Fruit fly (Drosophila melanogaster): ENCODE data around the gene CG42327.

dm6 chr3R:11665508-11665907, 9.6 kb downstream of the CG42327 start:
- TF ChIP-seq CG1792 (GFP tag; optimal IDR thresholded peaks at IDR 0.05) (no peak), ac (GFP tag; optimal IDR thresholded peaks at IDR 0.05) (no peak), kay (GFP tag; optimal IDR thresholded peaks at IDR 0.05) (no peak), Hr78 (GFP tag; optimal IDR thresholded peaks at IDR 0.05) (no peak), klu (GFP tag; IDR thresholded peaks at IDR 0.05) (no peak), CG3838 (GFP tag; optimal IDR thresholded peaks at IDR 0.05) (no peak), CG14965 (GFP tag; optimal IDR thresholded peaks at IDR 0.05; ENCODE audit: borderline replicate concordance) (no peak), Meics (GFP tag; optimal IDR thresholded peaks at IDR 0.05) (no peak), Mrtf (GFP tag; IDR thresholded peaks at IDR 0.05) (no peak), CG7839 (tag; optimal IDR thresholded peaks at IDR 0.05) (no peak), CG1529 (GFP tag; optimal IDR thresholded peaks at IDR 0.05) (no peak), CG4854 (GFP tag; optimal IDR thresholded peaks at IDR 0.05) (no peak)
